Worm (Caenorhabditis elegans) whole organism, L1 larva: ENCODE data around the gene H01M10.1.

Experiments
- C04F5.9 ChIP-seq: sonication (generic microtip); optimal IDR thresholded peaks from 2 replicates; lab custom pipeline; 2016; ENCODE audit warnings: missing genetic modification characterization, missing compliant biosample characterization
- C16A3.4 ChIP-seq: fragments of 150-350 bp; optimal IDR thresholded peaks from 2 replicates; lab custom pipeline; 2014; ENCODE audit warnings: missing biosample characterization, missing genetic modification characterization
- F16B12.6 ChIP-seq: fragments of 150-350 bp; optimal IDR thresholded peaks from 2 replicates; lab custom pipeline; 2014; ENCODE audit warnings: missing biosample characterization, missing genetic modification characterization
- Y116A8C.19 ChIP-seq: sonication (generic microtip); optimal IDR thresholded peaks from 2 replicates; lab custom pipeline; 2016; ENCODE audit warnings: missing compliant biosample characterization, missing genetic modification characterization, borderline replicate concordance
- aha-1 ChIP-seq: fragments of 150-350 bp; optimal IDR thresholded peaks from 2 replicates; lab custom pipeline; 2014; ENCODE audit warnings: missing biosample characterization, missing genetic modification characterization
- ama-1 ChIP-seq: fragments of 150-350 bp; optimal IDR thresholded peaks from 2 replicates; lab custom pipeline; 2014
- ceh-8 ChIP-seq: fragments of 200-800 bp; sonication (Bioruptor generic); optimal IDR thresholded peaks from 2 replicates; lab custom pipeline; 2018; ENCODE audit warnings: mild to moderate bottlenecking, missing genetic modification characterization, moderate library complexity, missing compliant biosample characterization
- ceh-82 ChIP-seq, 3 experiments: fragments of 150-350 bp in 1 of 3; sonication (generic microtip) in 2 of 3; optimal IDR thresholded peaks; 2 replicates each; lab custom pipeline; 2014 to 2017; ENCODE audit warnings: missing biosample characterization in 3 of 3, missing genetic modification characterization in 3 of 3
- ces-1 ChIP-seq: fragments of 150-350 bp; optimal IDR thresholded peaks from 2 replicates; lab custom pipeline; 2014; ENCODE audit warnings: missing biosample characterization, missing genetic modification reagents, missing genetic modification characterization
- efl-1 ChIP-seq, 4 experiments: fragments of 150-350 bp; optimal IDR thresholded peaks in 3 of 4; peaks in 1 of 4; 1 replicate in 1 of 4; 2 replicates in 3 of 4; lab custom pipeline; 2014; ENCODE audit warnings: missing biosample characterization in 2 of 4, missing genetic modification characterization in 2 of 4, missing genetic modification reagents in 2 of 4
- efl-3 ChIP-seq: fragments of 200-800 bp; sonication (Bioruptor generic); optimal IDR thresholded peaks from 2 replicates; lab custom pipeline; 2018; ENCODE audit warnings: mild to moderate bottlenecking, missing genetic modification characterization, missing compliant biosample characterization
- egl-27 ChIP-seq, 2 experiments: fragments of 150-350 bp in 1 of 2; sonication (generic microtip); optimal IDR thresholded peaks; 3 replicates each; lab custom pipeline; 2017 to 2018; ENCODE audit warnings: missing biosample characterization in 2 of 2, missing genetic modification characterization in 2 of 2, missing genetic modification reagents in 2 of 2
- elt-2 ChIP-seq: sonication (generic microtip); optimal IDR thresholded peaks from 2 replicates; lab custom pipeline; 2016; ENCODE audit warnings: missing genetic modification characterization, mild to moderate bottlenecking, inconsistent platforms, missing compliant biosample characterization, missing genetic modification reagents
- fkh-4 ChIP-seq: sonication (generic microtip); optimal IDR thresholded peaks from 2 replicates; lab custom pipeline; 2016; ENCODE audit warnings: missing compliant biosample characterization, missing genetic modification characterization, borderline replicate concordance
- grh-1 ChIP-seq: fragments of 200-800 bp; sonication (Bioruptor generic); IDR thresholded peaks from 2 replicates; pipeline ENCODE4 v1.3.6; 2022; ENCODE audit warnings: missing genetic modification reagents, missing genetic modification characterization, missing compliant biosample characterization
- isw-1 ChIP-seq: fragments of 200-800 bp; sonication (Bioruptor generic); IDR thresholded peaks from 2 replicates; pipeline ENCODE4 v1.3.6; 2022; ENCODE audit warnings: missing genetic modification characterization, missing compliant biosample characterization
- jun-1 ChIP-seq: fragments of 150-350 bp; optimal IDR thresholded peaks from 2 replicates; lab custom pipeline; 2014; ENCODE audit warnings: missing biosample characterization, missing genetic modification reagents, missing genetic modification characterization
- lin-14 ChIP-seq: fragments of 200-800 bp; sonication (Bioruptor generic); optimal IDR thresholded peaks from 2 replicates; lab custom pipeline; 2018; ENCODE audit warnings: mild to moderate bottlenecking, missing genetic modification characterization, moderate library complexity, missing compliant biosample characterization
- lin-35 ChIP-seq, 2 experiments: fragments of 150-350 bp; optimal IDR thresholded peaks; 2 replicates each; lab custom pipeline; 2014; ENCODE audit warnings: missing biosample characterization in 2 of 2, missing genetic modification characterization in 2 of 2, missing genetic modification reagents in 2 of 2
- lin-39 ChIP-seq: fragments of 150-350 bp; optimal IDR thresholded peaks from 2 replicates; lab custom pipeline; 2014; ENCODE audit warnings: missing biosample characterization, missing genetic modification reagents, missing genetic modification characterization
- lsy-2 ChIP-seq, 2 experiments: fragments of 150-350 bp; optimal IDR thresholded peaks; 2 replicates each; lab custom pipeline; 2014; ENCODE audit warnings: missing biosample characterization in 2 of 2, missing genetic modification characterization in 2 of 2
- mdl-1 ChIP-seq, 2 experiments: fragments of 150-350 bp; optimal IDR thresholded peaks; 2 replicates each; lab custom pipeline; 2014 to 2017; ENCODE audit warnings: missing biosample characterization in 2 of 2, missing genetic modification characterization in 2 of 2, inconsistent platforms in 1 of 2
- nhr-20 ChIP-seq: sonication (generic microtip); optimal IDR thresholded peaks from 2 replicates; lab custom pipeline; 2016; ENCODE audit warnings: mild to moderate bottlenecking, missing genetic modification characterization, missing compliant biosample characterization
- nhr-237 ChIP-seq: fragments of 150-350 bp; optimal IDR thresholded peaks from 2 replicates; lab custom pipeline; 2014; ENCODE audit warnings: missing biosample characterization, missing genetic modification characterization
- nhr-28 ChIP-seq: fragments of 150-350 bp; optimal IDR thresholded peaks from 2 replicates; lab custom pipeline; 2014; ENCODE audit warnings: missing biosample characterization, missing genetic modification characterization
- nhr-71 ChIP-seq: sonication (generic microtip); optimal IDR thresholded peaks from 2 replicates; lab custom pipeline; 2016; ENCODE audit warnings: mild to moderate bottlenecking, missing genetic modification characterization, moderate library complexity, missing compliant biosample characterization
- nhr-84 ChIP-seq: sonication (generic microtip); optimal IDR thresholded peaks from 2 replicates; lab custom pipeline; 2017; ENCODE audit warnings: missing biosample characterization, missing genetic modification characterization
- nhr-85 ChIP-seq: sonication (generic microtip); peaks from one replicate; lab custom pipeline; 2016; ENCODE audit warnings: missing genetic modification characterization, inconsistent platforms, missing compliant biosample characterization
- nhr-90 ChIP-seq: sonication (generic microtip); optimal IDR thresholded peaks from 2 replicates; lab custom pipeline; 2016; ENCODE audit warnings: mild to moderate bottlenecking, missing genetic modification characterization, missing compliant biosample characterization; ENCODE audit not compliant: poor library complexity
- pag-3 ChIP-seq: sonication (generic microtip); optimal IDR thresholded peaks from 2 replicates; lab custom pipeline; 2017; ENCODE audit warnings: missing genetic modification characterization, mild to moderate bottlenecking, missing compliant biosample characterization, antibody characterized with exemption, borderline replicate concordance; ENCODE audit not compliant: insufficient read depth
- pqm-1 ChIP-seq: sonication (generic microtip); optimal IDR thresholded peaks from 3 replicates; lab custom pipeline; 2017; ENCODE audit warnings: missing biosample characterization, missing genetic modification characterization
- rnt-1 ChIP-seq: sonication (generic microtip); optimal IDR thresholded peaks from 2 replicates; lab custom pipeline; 2016; ENCODE audit warnings: mild to moderate bottlenecking, missing genetic modification characterization, moderate library complexity, missing compliant biosample characterization
- sox-4 ChIP-seq: sonication (generic microtip); optimal IDR thresholded peaks from 2 replicates; lab custom pipeline; 2016; ENCODE audit warnings: missing genetic modification characterization, missing compliant biosample characterization
- unc-130 ChIP-seq: fragments of 150-350 bp; optimal IDR thresholded peaks from 2 replicates; lab custom pipeline; 2017; ENCODE audit warnings: missing biosample characterization, missing genetic modification characterization, inconsistent platforms
- unc-62 ChIP-seq: fragments of 150-350 bp; optimal IDR thresholded peaks from 2 replicates; lab custom pipeline; 2014; ENCODE audit warnings: missing biosample characterization, missing genetic modification reagents, missing genetic modification characterization
- zag-1 ChIP-seq: fragments of 150-350 bp; optimal IDR thresholded peaks from 2 replicates; lab custom pipeline; 2014; ENCODE audit warnings: missing biosample characterization, missing genetic modification characterization
- ztf-4 ChIP-seq: fragments of 150-350 bp; optimal IDR thresholded peaks from 2 replicates; lab custom pipeline; 2014; ENCODE audit warnings: missing biosample characterization, missing genetic modification characterization

The H01M10.1 gene

DNA sequence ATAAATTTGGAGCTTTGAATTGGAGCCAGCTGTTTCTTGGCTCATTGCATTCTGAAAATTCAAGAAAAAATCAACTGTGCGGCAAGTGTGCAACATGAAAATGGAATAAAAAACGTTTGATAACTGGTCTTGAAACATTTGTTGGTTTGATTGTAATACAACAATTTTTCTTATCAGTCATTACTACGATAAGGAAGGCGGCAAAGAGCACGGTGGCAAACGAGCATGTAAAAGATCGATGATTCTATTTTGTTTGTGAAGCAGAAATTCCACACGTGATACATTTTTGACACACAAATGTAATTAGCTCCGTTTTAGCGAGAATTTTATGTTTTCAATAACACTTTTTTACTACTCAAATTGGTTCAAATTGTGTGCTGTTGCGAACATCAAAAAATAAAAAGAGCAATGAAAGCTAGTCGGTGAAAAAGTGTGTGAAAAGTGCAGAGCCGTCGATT lies at the start of gene H01M10.1:
H01M10.1 (minus strand) TSS at position 51 of the 458 bp plus-strand sequence.
- TF ChIP-seq pqm-1 (tag; lab: Kevin White, UChicago) (peak; percentile 20), ceh-8 (no peak), aha-1 (tag; lab: Kevin White, UChicago) (no peak), lin-39 (tag; lab: Kevin White, UChicago) (no peak), nhr-20 (tag; lab: Kevin White, UChicago) (peak; percentile 31), sox-4 (tag; lab: Kevin White, UChicago) (no peak), unc-62 (no peak), ceh-82 (tag; optimal IDR thresholded peaks at IDR 0.05; lab: Kevin White, UChicago) (no peak), nhr-237 (tag; lab: Kevin White, UChicago) (no peak), lin-14 (peak; percentile 9), nhr-71 (peak; percentile 34), ztf-4 (no peak), nhr-85 (tag; lab: Kevin White, UChicago) (no peak), lin-35 (GFP tag; optimal IDR thresholded peaks at IDR 0.05; lab: Kevin White, UChicago) (peak in 1 of 2 experiments; percentile 26), fkh-4 (tag; lab: Kevin White, UChicago) (no peak), nhr-84 (tag; lab: Kevin White, UChicago) (no peak), mdl-1 (tag; optimal IDR thresholded peaks at IDR 0.05; lab: Kevin White, UChicago) (peak in 1 of 2 experiments; percentile 4), C16A3.4 (tag; lab: Kevin White, UChicago) (no peak), unc-130 (tag; lab: Kevin White, UChicago) (no peak), isw-1 (GFP tag; lab: Robert Waterston, UW) (no peak), elt-2 (peak; percentile 94), egl-27 (tag; optimal IDR thresholded peaks at IDR 0.05; lab: Kevin White, UChicago) (no peak), jun-1 (no peak), zag-1 (no peak), lsy-2 (tag; optimal IDR thresholded peaks at IDR 0.05; lab: Kevin White, UChicago) (peak in 1 of 2 experiments; percentile 5), ama-1 (lab: Kevin White, UChicago) (no peak), C04F5.9 (tag; lab: Kevin White, UChicago) (no peak)

ce11 chrX:2626153-2626552 lies 45.8 kb upstream of the H01M10.1 start:
- TF ChIP-seq unc-130 (tag; lab: Kevin White, UChicago) (no peak), Y116A8C.19 (tag; lab: Kevin White, UChicago) (no peak), nhr-90 (no peak), C04F5.9 (tag; lab: Kevin White, UChicago) (no peak), ces-1 (GFP tag; lab: Kevin White, UChicago) (no peak), pqm-1 (tag; lab: Kevin White, UChicago) (no peak), F16B12.6 (tag; lab: Kevin White, UChicago) (no peak)

DNA sequence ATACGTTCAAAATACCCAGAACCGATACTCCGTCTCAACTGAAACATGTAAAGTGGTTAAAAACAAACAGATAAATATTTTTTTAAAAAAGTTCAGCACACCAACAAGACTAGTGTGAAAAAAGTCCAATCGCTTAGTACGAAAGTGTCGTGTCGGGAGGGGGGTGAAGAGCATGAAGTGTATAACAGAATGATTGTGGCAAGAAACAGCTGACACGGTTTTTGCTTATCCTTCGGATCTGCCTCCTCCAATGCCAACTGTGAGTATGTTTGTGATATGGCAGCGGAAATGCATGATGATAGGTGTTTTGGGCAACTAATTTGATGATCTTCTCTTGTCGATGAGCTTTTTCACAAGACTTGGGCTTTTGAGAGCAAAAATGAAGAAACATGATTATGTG lies 39.9 kb upstream of the H01M10.1 start:
- no peak for TF ChIP-seq efl-3 (GFP tag; lab: Kevin White, UChicago)
- TF ChIP-seq pag-3 (tag; lab: Kevin White, UChicago) = peak; percentile 95
- TF ChIP-seq nhr-71 = peak; percentile 13
- TF ChIP-seq unc-130 (tag; lab: Kevin White, UChicago) = peak; percentile 38
- TF ChIP-seq nhr-28 (tag; lab: Kevin White, UChicago) = no peak
- TF ChIP-seq rnt-1 (tag; lab: Kevin White, UChicago) = peak; percentile 67
- peak; percentile 59 for TF ChIP-seq lin-14

DNA sequence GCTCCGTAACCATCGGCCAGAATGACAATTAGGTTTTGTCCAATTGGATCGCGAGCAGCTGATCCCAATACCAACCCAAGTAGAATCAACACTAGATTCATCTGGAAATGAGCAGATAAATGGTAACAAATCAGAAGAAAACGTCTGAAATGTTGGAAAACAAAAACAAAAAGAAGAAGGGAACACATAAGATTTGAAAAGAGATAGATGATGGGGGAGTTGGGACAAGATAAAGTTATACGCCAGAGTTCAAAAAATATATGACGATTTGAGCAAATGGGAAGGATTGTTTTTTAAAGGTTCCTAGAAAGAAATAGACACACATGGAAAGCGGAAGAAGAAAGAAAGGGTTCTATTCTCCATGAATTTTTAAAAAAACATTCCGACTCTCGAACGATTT lies 35.3 kb upstream of the H01M10.1 start, which contains the start of gene T03G6.3:
T03G6.3 (minus strand) TSS at position 101 of the 400 bp plus-strand sequence.
- TF ChIP-seq grh-1 (GFP tag; lab: Robert Waterston, UW) = no peak
- TF ChIP-seq efl-1 (optimal IDR thresholded peaks at IDR 0.05; lab: Kevin White, UChicago) = no peak
- TF ChIP-seq efl-1 (GFP tag; optimal IDR thresholded peaks at IDR 0.05 in 1 of 2; lab: Kevin White, UChicago) = peak in 1 of 2 experiments; percentile 11
- no peak for TF ChIP-seq Y116A8C.19 (tag; lab: Kevin White, UChicago)
